Fruit fly (Drosophila melanogaster) whole organism, prepupa: ENCODE data around the gene Acp1.

Experiments
- Blimp-1 ChIP-seq: fragments of 200-800 bp; sonication (Bioruptor generic); optimal IDR thresholded peaks from 3 replicates; lab custom pipeline; 2017; ENCODE audit warnings: missing biosample characterization, missing genetic modification characterization, mild to moderate bottlenecking, moderate library complexity, missing genetic modification reagents
- CG10631 ChIP-seq: fragments of 200-800 bp; sonication (Bioruptor generic); optimal IDR thresholded peaks from 2 replicates; lab custom pipeline; 2016; ENCODE audit warnings: missing biosample characterization, missing genetic modification characterization
- CG11294 ChIP-seq: fragments of 200-800 bp; sonication (Bioruptor generic); IDR thresholded peaks from 2 replicates; pipeline ENCODE4 v1.3.6; 2022; ENCODE audit warnings: missing biosample characterization, missing genetic modification characterization
- CG11762 ChIP-seq: fragments of 200-800 bp; sonication (Bioruptor generic); optimal IDR thresholded peaks from 3 replicates; lab custom pipeline; 2016; ENCODE audit warnings: missing biosample characterization, missing genetic modification characterization; ENCODE audit not compliant: insufficient read depth
- CG11902 ChIP-seq: fragments of 200-800 bp; sonication (Bioruptor generic); optimal IDR thresholded peaks from 3 replicates; lab custom pipeline; 2016; ENCODE audit warnings: missing biosample characterization, missing genetic modification characterization
- CG15336 ChIP-seq: fragments of 200-800 bp; sonication (Bioruptor generic); IDR thresholded peaks from 2 replicates; pipeline ENCODE4 v1.3.6; 2022; ENCODE audit warnings: missing biosample characterization, missing genetic modification characterization
- CG1621 ChIP-seq: fragments of 200-800 bp; sonication (Bioruptor generic); optimal IDR thresholded peaks from 3 replicates; lab custom pipeline; 2018; ENCODE audit warnings: missing biosample characterization, mild to moderate bottlenecking, missing genetic modification characterization
- CG16779 ChIP-seq: fragments of 200-800 bp; sonication (Bioruptor generic); optimal IDR thresholded peaks from 3 replicates; lab custom pipeline; 2017; ENCODE audit warnings: missing biosample characterization, mild to moderate bottlenecking, missing genetic modification characterization
- CG3032 ChIP-seq: fragments of 200-800 bp; optimal IDR thresholded peaks from 2 replicates; lab custom pipeline; 2019; ENCODE audit warnings: missing biosample characterization, mild to moderate bottlenecking, missing genetic modification characterization, moderate library complexity
- CG31627 ChIP-seq: fragments of 200-800 bp; sonication (Bioruptor generic); optimal IDR thresholded peaks from 3 replicates; lab custom pipeline; 2016; ENCODE audit warnings: missing biosample characterization, missing genetic modification characterization
- CG34406 ChIP-seq: fragments of 200-800 bp; sonication (Bioruptor generic); optimal IDR thresholded peaks from 3 replicates; lab custom pipeline; 2016; ENCODE audit warnings: missing biosample characterization, missing genetic modification characterization
- CG3919 ChIP-seq: fragments of 200-800 bp; sonication (Bioruptor generic); optimal IDR thresholded peaks from 3 replicates; lab custom pipeline; 2016; ENCODE audit warnings: missing biosample characterization, missing genetic modification characterization
- CG6276 ChIP-seq: fragments of 200-800 bp; sonication (Bioruptor generic); optimal IDR thresholded peaks from 2 replicates; lab custom pipeline; 2017; ENCODE audit warnings: missing biosample characterization, mild to moderate bottlenecking, missing genetic modification characterization
- CG6792 ChIP-seq: fragments of 200-800 bp; sonication (Bioruptor generic); optimal IDR thresholded peaks from 3 replicates; lab custom pipeline; 2016; ENCODE audit warnings: missing biosample characterization, missing genetic modification characterization
- CG7368 ChIP-seq: fragments of 200-800 bp; sonication (Bioruptor generic); optimal IDR thresholded peaks from 3 replicates; lab custom pipeline; 2016; ENCODE audit warnings: missing biosample characterization, missing genetic modification characterization
- CG8119 ChIP-seq: fragments of 200-800 bp; sonication (Bioruptor generic); IDR thresholded peaks from 3 replicates; pipeline ENCODE4 v1.3.6; 2022; ENCODE audit warnings: missing biosample characterization, missing genetic modification characterization
- CG8319 ChIP-seq: fragments of 200-800 bp; sonication (Bioruptor generic); optimal IDR thresholded peaks from 3 replicates; lab custom pipeline; 2016; ENCODE audit warnings: missing biosample characterization, missing genetic modification characterization
- CG8632 ChIP-seq: fragments of 200-800 bp; sonication (Bioruptor generic); optimal IDR thresholded peaks from 3 replicates; lab custom pipeline; 2016; ENCODE audit warnings: missing biosample characterization, missing genetic modification characterization
- Eip75B ChIP-seq: fragments of 200-800 bp; sonication (Bioruptor generic); optimal IDR thresholded peaks from 3 replicates; lab custom pipeline; 2016; ENCODE audit warnings: missing biosample characterization, missing genetic modification characterization
- Eip78C ChIP-seq: fragments of 200-800 bp; sonication (Bioruptor generic); peaks from one replicate; lab custom pipeline; 2016; ENCODE audit warnings: missing biosample characterization, missing genetic modification characterization
- Eip93F ChIP-seq: fragments of 200-800 bp; sonication (Bioruptor generic); optimal IDR thresholded peaks from 2 replicates; lab custom pipeline; 2016; ENCODE audit warnings: missing biosample characterization, mild to moderate bottlenecking, missing genetic modification characterization
- Hr38 ChIP-seq: sonication (Bioruptor generic); optimal IDR thresholded peaks from 2 replicates; lab custom pipeline; 2016; ENCODE audit warnings: missing biosample characterization, missing genetic modification characterization
- Hr39 ChIP-seq: fragments of 200-800 bp; sonication (Bioruptor generic); optimal IDR thresholded peaks from 2 replicates; lab custom pipeline; 2016; ENCODE audit warnings: missing biosample characterization, missing genetic modification characterization
- Met ChIP-seq: fragments of 200-800 bp; sonication (Bioruptor generic); optimal IDR thresholded peaks from 3 replicates; lab custom pipeline; 2016; ENCODE audit warnings: missing biosample characterization, missing genetic modification characterization
- Smox ChIP-seq: fragments of 200-800 bp; sonication (Bioruptor generic); optimal IDR thresholded peaks from 3 replicates; lab custom pipeline; 2016; ENCODE audit warnings: missing biosample characterization, missing genetic modification characterization
- Sox102F ChIP-seq: fragments of 200-800 bp; sonication (Bioruptor generic); optimal IDR thresholded peaks from 2 replicates; lab custom pipeline; 2016; ENCODE audit warnings: missing biosample characterization, mild to moderate bottlenecking, missing genetic modification characterization
- Sox14 ChIP-seq: fragments of 200-800 bp; sonication (Bioruptor generic); optimal IDR thresholded peaks from 3 replicates; lab custom pipeline; 2016; ENCODE audit warnings: missing biosample characterization, missing genetic modification characterization
- Sox15 ChIP-seq: fragments of 200-800 bp; sonication (Bioruptor generic); optimal IDR thresholded peaks from 3 replicates; lab custom pipeline; 2016; ENCODE audit warnings: missing biosample characterization, missing genetic modification characterization
- achi ChIP-seq: fragments of 200-800 bp; sonication (Bioruptor generic); optimal IDR thresholded peaks from 3 replicates; lab custom pipeline; 2016; ENCODE audit warnings: missing biosample characterization, missing genetic modification characterization
- acj6 ChIP-seq: fragments of 200-800 bp; sonication (Bioruptor generic); optimal IDR thresholded peaks from 3 replicates; lab custom pipeline; 2016; ENCODE audit warnings: missing biosample characterization, missing genetic modification characterization
- dsx ChIP-seq: fragments of 200-800 bp; optimal IDR thresholded peaks from 3 replicates; lab custom pipeline; 2019; ENCODE audit warnings: missing biosample characterization, mild to moderate bottlenecking, missing genetic modification characterization, moderate library complexity; ENCODE audit not compliant: poor library complexity, severe bottlenecking
- esn ChIP-seq: fragments of 200-800 bp; sonication (Bioruptor generic); optimal IDR thresholded peaks from 2 replicates; lab custom pipeline; 2016; ENCODE audit warnings: missing biosample characterization, mild to moderate bottlenecking, missing genetic modification characterization, moderate library complexity
- fd59A ChIP-seq: fragments of 200-800 bp; sonication (Bioruptor generic); optimal IDR thresholded peaks from 2 replicates; lab custom pipeline; 2017; ENCODE audit warnings: missing biosample characterization, mild to moderate bottlenecking, missing genetic modification characterization, missing genetic modification reagents
- fd85E ChIP-seq: fragments of 200-800 bp; sonication (Bioruptor generic); optimal IDR thresholded peaks from 3 replicates; lab custom pipeline; 2016; ENCODE audit warnings: missing biosample characterization, missing genetic modification characterization
- lz ChIP-seq: fragments of 200-800 bp; sonication (Bioruptor generic); optimal IDR thresholded peaks from 3 replicates; lab custom pipeline; 2016; ENCODE audit warnings: missing biosample characterization, missing genetic modification characterization
- net ChIP-seq: fragments of 200-800 bp; sonication (Bioruptor generic); optimal IDR thresholded peaks from 3 replicates; lab custom pipeline; 2016; ENCODE audit warnings: missing biosample characterization, missing genetic modification characterization
- salr ChIP-seq, 2 experiments: fragments of 200-800 bp; sonication (Bioruptor generic); optimal IDR thresholded peaks; 3 replicates each; lab custom pipeline; 2016 to 2018; ENCODE audit warnings: missing biosample characterization in 2 of 2, missing genetic modification characterization in 2 of 2, mild to moderate bottlenecking in 1 of 2
- spab ChIP-seq: fragments of 200-800 bp; sonication (Bioruptor generic); optimal IDR thresholded peaks from 2 replicates; lab custom pipeline; 2017; ENCODE audit warnings: missing biosample characterization, mild to moderate bottlenecking, missing genetic modification characterization, missing genetic modification reagents
- ss ChIP-seq, 2 experiments: fragments of 200-800 bp; sonication (Bioruptor generic); optimal IDR thresholded peaks; 2 replicates in 1 of 2; 3 replicates in 1 of 2; lab custom pipeline; 2017 to 2018; ENCODE audit warnings: mild to moderate bottlenecking in 2 of 2, missing biosample characterization in 2 of 2, missing genetic modification characterization in 2 of 2, moderate library complexity in 1 of 2
- svp ChIP-seq: fragments of 200-800 bp; sonication (Bioruptor generic); peaks from one replicate; lab custom pipeline; 2016; ENCODE audit warnings: missing biosample characterization, missing genetic modification characterization

Gene Acp1

dm6 chr2L:7754539-7754938, 13.2 kb upstream of the Acp1 start (continued):
- TF ChIP-seq CG8632 (no peak), Eip78C (GFP tag; lab: Kevin White, UChicago) (no peak), CG3032 (peak; percentile 15), CG15336 (GFP tag; lab: Robert Waterston, UW) (peak; percentile 53)

- TF ChIP-seq Sox15 (GFP tag; lab: Kevin White, UChicago) = no peak
- TF ChIP-seq CG7368 = no peak
- no peak for TF ChIP-seq Hr39 (GFP tag; lab: Kevin White, UChicago)
- no peak for TF ChIP-seq lz (GFP tag; lab: Kevin White, UChicago)
- TF ChIP-seq salr (GFP tag; optimal IDR thresholded peaks at IDR 0.05; lab: Kevin White, UChicago) = no peak
- TF ChIP-seq CG15336 (GFP tag; lab: Robert Waterston, UW) = no peak
- TF ChIP-seq CG10631 (GFP tag; lab: Kevin White, UChicago) = no peak
- no peak for TF ChIP-seq CG8119 (GFP tag; lab: Robert Waterston, UW)
- TF ChIP-seq CG6792 (GFP tag; lab: Kevin White, UChicago) = no peak
- TF ChIP-seq CG8632 = no peak
- TF ChIP-seq Sox102F (GFP tag; lab: Kevin White, UChicago) = no peak
- TF ChIP-seq Blimp-1 = no peak
- TF ChIP-seq CG8319 (GFP tag; lab: Kevin White, UChicago) = no peak
- no peak for TF ChIP-seq net (GFP tag; lab: Kevin White, UChicago)
- TF ChIP-seq CG34406 = no peak
- TF ChIP-seq CG1621 (tag; lab: Kevin White, UChicago) = no peak
Measured at dm6 chr2L:7753874-7754273, 12.5 kb upstream of the Acp1 start, which contains the start of gene CG46025. TSS of gene CG46025 (plus strand) at chr2L:7754174.

- TF ChIP-seq Blimp-1 = no peak
- no peak for TF ChIP-seq Sox15 (GFP tag; lab: Kevin White, UChicago)
- TF ChIP-seq fd85E (GFP tag; lab: Kevin White, UChicago) = no peak
- TF ChIP-seq CG11762 (GFP tag; lab: Kevin White, UChicago) = no peak
- TF ChIP-seq Met = no peak
- no peak for TF ChIP-seq CG3919 (GFP tag; lab: Kevin White, UChicago)
- no peak for TF ChIP-seq CG10631 (GFP tag; lab: Kevin White, UChicago)
- no peak for TF ChIP-seq CG11902
- no peak for TF ChIP-seq Smox (GFP tag; lab: Kevin White, UChicago)
- no peak for TF ChIP-seq CG31627 (GFP tag; lab: Kevin White, UChicago)
- TF ChIP-seq Sox14 (GFP tag; lab: Kevin White, UChicago) = no peak
- TF ChIP-seq esn (GFP tag; lab: Kevin White, UChicago) = no peak
- TF ChIP-seq ss (GFP tag; optimal IDR thresholded peaks at IDR 0.05; lab: Kevin White, UChicago) = no peak
Measured at dm6 chr2L:7753086-7753485, 11.7 kb upstream of the Acp1 start, which contains the start of gene CG7203. TSS of gene CG7203 (minus strand) at chr2L:7753186.

- no peak for TF ChIP-seq fd59A (GFP tag; lab: Kevin White, UChicago)
- TF ChIP-seq Eip93F (GFP tag; lab: Kevin White, UChicago) = no peak
- TF ChIP-seq dsx (GFP tag; lab: Kevin White, UChicago) = peak; percentile 11
- no peak for TF ChIP-seq CG15336 (GFP tag; lab: Robert Waterston, UW)
- peak in 1 of 2 experiments; percentile 98 for TF ChIP-seq ss (GFP tag; optimal IDR thresholded peaks at IDR 0.05; lab: Kevin White, UChicago)
Measured at dm6 chr2L:7750631-7751161, 9.4 kb upstream of the Acp1 start.

dm6 chr2L:7746975-7747374, 5.6 kb upstream of the Acp1 start, which contains the start of gene ATPsynGL:
TSS of gene ATPsynGL (plus strand) at chr2L:7747275.
- TF ChIP-seq CG8632 (no peak), ss (GFP tag; optimal IDR thresholded peaks at IDR 0.05; lab: Kevin White, UChicago) (no peak), CG6276 (GFP tag; lab: Kevin White, UChicago) (no peak), spab (no peak), Hr39 (GFP tag; lab: Kevin White, UChicago) (no peak), CG11294 (GFP tag; lab: Robert Waterston, UW) (no peak), Hr38 (no peak), CG16779 (tag; lab: Kevin White, UChicago) (no peak), salr (GFP tag; optimal IDR thresholded peaks at IDR 0.05; lab: Kevin White, UChicago) (no peak), achi (GFP tag; lab: Kevin White, UChicago) (no peak), Eip75B (GFP tag; lab: Kevin White, UChicago) (no peak), CG3032 (no peak), Smox (GFP tag; lab: Kevin White, UChicago) (no peak), svp (GFP tag; lab: Kevin White, UChicago) (no peak), Sox14 (GFP tag; lab: Kevin White, UChicago) (no peak), acj6 (GFP tag; lab: Kevin White, UChicago) (no peak)
